Fruit fly (Drosophila melanogaster) whole organism: ENCODE results near the gene bor.

Experiments used
- CG8478 ChIP-seq: fragments of >200 bp; optimal IDR thresholded peaks from 2 replicates; lab custom pipeline; 2018; ENCODE audit warnings: inconsistent platforms
- Dll ChIP-seq: fragments of >200 bp; optimal IDR thresholded peaks from 2 replicates; lab custom pipeline; 2017
- EcR ChIP-seq, 2 experiments: fragments of >200 bp; optimal IDR thresholded peaks; 2 replicates each; lab custom pipeline; 2017; ENCODE audit warnings: missing biosample characterization in 2 of 2, missing genetic modification characterization in 2 of 2, missing genetic modification reagents in 2 of 2
- pan ChIP-seq: fragments of >200 bp; optimal IDR thresholded peaks from 2 replicates; lab custom pipeline; 2017
- psq ChIP-seq: fragments of >200 bp; optimal IDR thresholded peaks from 2 replicates; lab custom pipeline; 2017
- usp ChIP-seq: fragments of >200 bp; optimal IDR thresholded peaks from 2 replicates; lab custom pipeline; 2017; ENCODE audit warnings: missing biosample characterization, missing genetic modification characterization, mixed read lengths

DNA sequence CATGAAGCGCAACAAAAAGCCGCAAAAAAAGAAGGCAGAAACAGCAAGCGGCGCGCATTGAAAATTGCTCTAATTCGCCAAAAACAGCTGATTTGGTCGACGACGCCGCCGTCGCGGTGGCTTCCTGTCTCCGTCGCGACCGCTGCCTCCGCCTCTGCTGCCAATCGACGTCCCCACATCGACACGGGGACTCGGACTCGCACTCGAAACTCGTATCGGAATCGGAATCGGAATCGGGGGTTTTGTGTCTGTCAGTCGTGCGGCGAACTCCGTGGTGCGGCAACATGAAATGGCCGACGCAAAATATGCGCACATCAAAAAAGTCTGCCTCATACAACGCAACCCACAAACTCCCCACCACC is 12.0 kb downstream of the bor start:
- no peak for TF ChIP-seq CG8478 (lab: Kevin White, UChicago)
- no peak for TF ChIP-seq pan
- TF ChIP-seq usp: no peak
- no peak for TF ChIP-seq psq
- no peak for TF ChIP-seq EcR (GFP tag; optimal IDR thresholded peaks at IDR 0.05; lab: Kevin White, UChicago)
- peak; percentile 25 for TF ChIP-seq Dll (lab: Kevin White, UChicago)
